Fruit fly (Drosophila melanogaster) whole organism, embryonic: ENCODE results near the gene CG3841.

Experiments
- Asciz ChIP-seq: fragments of 200-800 bp; sonication (Bioruptor generic); optimal IDR thresholded peaks from 2 replicates; lab custom pipeline; 2017; ENCODE audit warnings: missing biosample characterization, mild to moderate bottlenecking, missing genetic modification characterization, missing genetic modification reagents
- Atf-2 ChIP-seq: fragments of 200-800 bp; sonication (Bioruptor generic); optimal IDR thresholded peaks from 2 replicates; lab custom pipeline; 2016; ENCODE audit warnings: missing biosample characterization, missing genetic modification characterization
- Awh ChIP-seq: fragments of 200-800 bp; sonication (Bioruptor generic); IDR thresholded peaks from 2 replicates; pipeline ENCODE4, ENCODE4 v1.3.6; 2022; ENCODE audit warnings: missing biosample characterization, missing genetic modification characterization
- BEAF-32 ChIP-seq: fragments of 200-800 bp; sonication (Bioruptor generic); optimal IDR thresholded peaks from 3 replicates; lab custom pipeline; 2017; ENCODE audit warnings: missing biosample characterization, missing genetic modification characterization, mild to moderate bottlenecking, moderate library complexity, missing genetic modification reagents
- CG10366 ChIP-seq: fragments of 200-800 bp; sonication (Bioruptor generic); IDR thresholded peaks from 2 replicates; pipeline ENCODE4 v1.3.6; 2022; ENCODE audit warnings: missing biosample characterization, missing genetic modification characterization
- CG10959 ChIP-seq: fragments of 200-800 bp; sonication (Bioruptor generic); IDR thresholded peaks from 2 replicates; pipeline ENCODE4 v1.3.6; 2022; ENCODE audit warnings: missing biosample characterization, missing genetic modification characterization
- CG11723 ChIP-seq: fragments of 200-800 bp; sonication (Bioruptor generic); optimal IDR thresholded peaks from 2 replicates; lab custom pipeline; 2017; ENCODE audit warnings: missing biosample characterization, mild to moderate bottlenecking, missing genetic modification characterization
- CG12071 ChIP-seq: fragments of 200-800 bp; sonication (Bioruptor generic); optimal IDR thresholded peaks from 3 replicates; lab custom pipeline; 2018; ENCODE audit warnings: missing biosample characterization, mild to moderate bottlenecking, missing genetic modification characterization
- CG1233 ChIP-seq: fragments of 200-800 bp; sonication (Bioruptor generic); optimal IDR thresholded peaks from 4 replicates; lab custom pipeline; 2018; ENCODE audit warnings: missing biosample characterization, mild to moderate bottlenecking, missing genetic modification characterization
- CG12391 ChIP-seq: fragments of 200-800 bp; sonication (Bioruptor generic); optimal IDR thresholded peaks from 3 replicates; lab custom pipeline; 2018; ENCODE audit warnings: missing biosample characterization, mild to moderate bottlenecking, missing genetic modification characterization, moderate library complexity
- CG13894 ChIP-seq: fragments of 200-800 bp; sonication (Bioruptor generic); optimal IDR thresholded peaks from 3 replicates; lab custom pipeline; 2018; ENCODE audit warnings: missing biosample characterization, mild to moderate bottlenecking, missing genetic modification characterization, moderate library complexity
- CG15269 ChIP-seq: fragments of 200-800 bp; sonication (Bioruptor generic); optimal IDR thresholded peaks from 2 replicates; lab custom pipeline; 2018; ENCODE audit warnings: missing biosample characterization, mild to moderate bottlenecking, missing genetic modification characterization, moderate library complexity
- CG15514 ChIP-seq: fragments of 200-800 bp; sonication (Bioruptor generic); optimal IDR thresholded peaks from 3 replicates; lab custom pipeline; 2017; ENCODE audit warnings: missing biosample characterization, missing genetic modification characterization, mild to moderate bottlenecking, moderate library complexity, missing genetic modification reagents
- CG1603 ChIP-seq: fragments of 200-800 bp; sonication (Bioruptor generic); optimal IDR thresholded peaks from 2 replicates; lab custom pipeline; 2019; ENCODE audit warnings: missing biosample characterization, mild to moderate bottlenecking, missing genetic modification characterization, moderate library complexity
- CG17912 ChIP-seq: fragments of 200-800 bp; sonication (Bioruptor generic); optimal IDR thresholded peaks from 2 replicates; lab custom pipeline; 2018; ENCODE audit warnings: missing biosample characterization, mild to moderate bottlenecking, missing genetic modification characterization
- CG2875 ChIP-seq: fragments of 200-800 bp; sonication (Bioruptor generic); optimal IDR thresholded peaks from 2 replicates; lab custom pipeline; 2017; ENCODE audit warnings: missing biosample characterization, mild to moderate bottlenecking, missing genetic modification characterization, missing genetic modification reagents
- CG2889 ChIP-seq: fragments of 200-800 bp; sonication (Bioruptor generic); IDR thresholded peaks from 3 replicates; pipeline ENCODE4 v1.3.6; 2022; ENCODE audit warnings: missing biosample characterization, missing genetic modification characterization
- CG31388 ChIP-seq: fragments of 200-800 bp; sonication (Bioruptor generic); optimal IDR thresholded peaks from 2 replicates; lab custom pipeline; 2016; ENCODE audit warnings: missing biosample characterization, missing genetic modification characterization
- CG32532 ChIP-seq: fragments of 200-800 bp; sonication (Bioruptor generic); IDR thresholded peaks from 2 replicates; pipeline ENCODE4 v1.3.6; 2022; ENCODE audit warnings: missing biosample characterization, missing genetic modification characterization
- CG4730 ChIP-seq: fragments of 200-800 bp; sonication (Bioruptor generic); IDR thresholded peaks from 2 replicates; pipeline ENCODE4 v1.3.6; 2022; ENCODE audit warnings: missing biosample characterization, missing genetic modification characterization
- CG5180 ChIP-seq: fragments of 200-800 bp; sonication (Bioruptor generic); optimal IDR thresholded peaks from 3 replicates; lab custom pipeline; 2017; ENCODE audit warnings: missing biosample characterization, missing genetic modification characterization, mild to moderate bottlenecking, moderate library complexity, missing genetic modification reagents
- CG6272 ChIP-seq: fragments of 200-800 bp; sonication (Bioruptor generic); IDR thresholded peaks from 2 replicates; pipeline ENCODE4 v1.3.6; 2022; ENCODE audit warnings: missing biosample characterization, missing genetic modification characterization
- CG6765 ChIP-seq: fragments of 200-800 bp; sonication (Bioruptor generic); optimal IDR thresholded peaks from 3 replicates; lab custom pipeline; 2017; ENCODE audit warnings: missing biosample characterization, mild to moderate bottlenecking, missing genetic modification characterization
- CG8388 ChIP-seq: fragments of 200-800 bp; sonication (Bioruptor generic); optimal IDR thresholded peaks from 2 replicates; lab custom pipeline; 2019; ENCODE audit warnings: missing biosample characterization, mild to moderate bottlenecking, missing genetic modification characterization, moderate library complexity
- CHES-1-like ChIP-seq: fragments of 200-800 bp; sonication (Bioruptor generic); optimal IDR thresholded peaks from 2 replicates; lab custom pipeline; 2016; ENCODE audit warnings: missing biosample characterization, missing genetic modification characterization
- Camta ChIP-seq: fragments of 200-800 bp; sonication (Bioruptor generic); optimal IDR thresholded peaks from 2 replicates; lab custom pipeline; 2016; ENCODE audit warnings: missing biosample characterization, missing genetic modification characterization
- CkIIα-i1 ChIP-seq: fragments of 200-800 bp; sonication (Bioruptor generic); IDR thresholded peaks from 2 replicates; pipeline ENCODE4 v1.3.6; 2022; ENCODE audit warnings: missing biosample characterization, missing genetic modification characterization
- CoRest ChIP-seq: fragments of 200-800 bp; sonication (Bioruptor generic); optimal IDR thresholded peaks from 3 replicates; lab custom pipeline; 2018; ENCODE audit warnings: missing biosample characterization, mild to moderate bottlenecking, missing genetic modification characterization, moderate library complexity
- Dad ChIP-seq: fragments of 200-800 bp; sonication (Bioruptor generic); optimal IDR thresholded peaks from 3 replicates; lab custom pipeline; 2016; ENCODE audit warnings: missing biosample characterization, missing genetic modification characterization
- Doc3 ChIP-seq: fragments of 200-800 bp; sonication (Bioruptor generic); IDR thresholded peaks from 3 replicates; pipeline ENCODE4 v1.3.6; 2022; ENCODE audit warnings: missing biosample characterization, missing genetic modification characterization; ENCODE audit not compliant: partially characterized antibody
- Dp ChIP-seq: fragments of 200-800 bp; sonication (Bioruptor generic); optimal IDR thresholded peaks from 2 replicates; lab custom pipeline; 2018; ENCODE audit warnings: missing biosample characterization, mild to moderate bottlenecking, missing genetic modification characterization, moderate library complexity
- Fer2 ChIP-seq: fragments of 200-800 bp; sonication (Bioruptor generic); optimal IDR thresholded peaks from 2 replicates; lab custom pipeline; 2018; ENCODE audit warnings: missing biosample characterization, mild to moderate bottlenecking, missing genetic modification characterization, moderate library complexity
- Hey ChIP-seq: fragments of 200-800 bp; sonication (Bioruptor generic); optimal IDR thresholded peaks from 3 replicates; lab custom pipeline; 2018; ENCODE audit warnings: missing biosample characterization, mild to moderate bottlenecking, missing genetic modification characterization
- HmgZ ChIP-seq: fragments of 200-800 bp; sonication (Bioruptor generic); optimal IDR thresholded peaks from 2 replicates; lab custom pipeline; 2018; ENCODE audit warnings: missing biosample characterization, mild to moderate bottlenecking, missing genetic modification characterization
- Hr39 ChIP-seq: fragments of >200 bp; optimal IDR thresholded peaks from 2 replicates; lab custom pipeline; 2017
- MBD-R2 ChIP-seq: fragments of 200-800 bp; sonication (Bioruptor generic); IDR thresholded peaks from 2 replicates; pipeline ENCODE4 v1.3.6; 2022; ENCODE audit warnings: missing biosample characterization, missing genetic modification characterization
- Med ChIP-seq: fragments of 200-800 bp; sonication (Bioruptor generic); peaks from one replicate; lab custom pipeline; 2016; ENCODE audit warnings: missing biosample characterization, missing genetic modification characterization, mild to moderate bottlenecking, inconsistent platforms, moderate library complexity
- Rx ChIP-seq: fragments of 200-800 bp; sonication (Bioruptor generic); IDR thresholded peaks from 2 replicates; pipeline ENCODE4 v1.3.6; 2022; ENCODE audit warnings: missing biosample characterization, missing genetic modification characterization
- Spps ChIP-seq: fragments of 200-800 bp; sonication (Bioruptor generic); optimal IDR thresholded peaks from 2 replicates; lab custom pipeline; 2018; ENCODE audit warnings: missing biosample characterization, mild to moderate bottlenecking, missing genetic modification characterization
- al ChIP-seq: fragments of 200-800 bp; sonication (Bioruptor generic); IDR thresholded peaks from 2 replicates; pipeline ENCODE4 v1.3.6; 2022; ENCODE audit warnings: missing biosample characterization, missing genetic modification characterization
- bsh ChIP-seq, 2 experiments: fragments of 200-800 bp; sonication (Bioruptor generic); optimal IDR thresholded peaks; 2 replicates each; lab custom pipeline; 2017 to 2018; ENCODE audit warnings: mild to moderate bottlenecking in 2 of 2, missing biosample characterization in 2 of 2, missing genetic modification characterization in 2 of 2, moderate library complexity in 1 of 2
- eve ChIP-seq, 2 experiments: fragments of >200 bp; optimal IDR thresholded peaks; 2 replicates each; lab custom pipeline; 2017; ENCODE audit warnings: missing biosample characterization in 2 of 2, missing genetic modification characterization in 2 of 2
- mld ChIP-seq: fragments of 200-800 bp; sonication (Bioruptor generic); IDR thresholded peaks from 3 replicates; pipeline ENCODE4 v1.3.6; 2022; ENCODE audit warnings: missing biosample characterization, missing genetic modification characterization; ENCODE audit not compliant: partially characterized antibody
- pan ChIP-seq, 4 experiments: fragments of >200 bp in 3 of 4; fragments of 200-800 bp in 1 of 4; sonication (Bioruptor generic) in 1 of 4; optimal IDR thresholded peaks in 3 of 4; IDR thresholded peaks in 1 of 4; 2 replicates each; pipeline versions ENCODE4 v1.3.6 to Lab custom; 2017 to 2022; ENCODE audit warnings: missing biosample characterization in 2 of 4, missing genetic modification characterization in 2 of 4, mixed read lengths in 1 of 4
- pros ChIP-seq: fragments of 200-800 bp; sonication (Bioruptor generic); optimal IDR thresholded peaks from 3 replicates; lab custom pipeline; 2019; ENCODE audit warnings: missing biosample characterization, mild to moderate bottlenecking, missing genetic modification characterization, moderate library complexity
- pum ChIP-seq: fragments of 200-800 bp; sonication (Bioruptor generic); optimal IDR thresholded peaks from 2 replicates; lab custom pipeline; 2016; ENCODE audit warnings: missing biosample characterization, missing genetic modification characterization
- slbo ChIP-seq: fragments of 200-800 bp; sonication (Bioruptor generic); IDR thresholded peaks from 2 replicates; pipeline ENCODE4 v1.3.6; 2022; ENCODE audit warnings: missing biosample characterization, missing genetic modification characterization
- slp2 ChIP-seq: fragments of 200-800 bp; sonication (Bioruptor generic); optimal IDR thresholded peaks from 2 replicates; lab custom pipeline; 2016; ENCODE audit warnings: missing biosample characterization, missing genetic modification characterization
- so ChIP-seq: fragments of 200-800 bp; sonication (Bioruptor generic); IDR thresholded peaks from 3 replicates; pipeline ENCODE4 v1.3.6; 2022; ENCODE audit warnings: missing biosample characterization, missing genetic modification characterization

CG3841 gene

DNA sequence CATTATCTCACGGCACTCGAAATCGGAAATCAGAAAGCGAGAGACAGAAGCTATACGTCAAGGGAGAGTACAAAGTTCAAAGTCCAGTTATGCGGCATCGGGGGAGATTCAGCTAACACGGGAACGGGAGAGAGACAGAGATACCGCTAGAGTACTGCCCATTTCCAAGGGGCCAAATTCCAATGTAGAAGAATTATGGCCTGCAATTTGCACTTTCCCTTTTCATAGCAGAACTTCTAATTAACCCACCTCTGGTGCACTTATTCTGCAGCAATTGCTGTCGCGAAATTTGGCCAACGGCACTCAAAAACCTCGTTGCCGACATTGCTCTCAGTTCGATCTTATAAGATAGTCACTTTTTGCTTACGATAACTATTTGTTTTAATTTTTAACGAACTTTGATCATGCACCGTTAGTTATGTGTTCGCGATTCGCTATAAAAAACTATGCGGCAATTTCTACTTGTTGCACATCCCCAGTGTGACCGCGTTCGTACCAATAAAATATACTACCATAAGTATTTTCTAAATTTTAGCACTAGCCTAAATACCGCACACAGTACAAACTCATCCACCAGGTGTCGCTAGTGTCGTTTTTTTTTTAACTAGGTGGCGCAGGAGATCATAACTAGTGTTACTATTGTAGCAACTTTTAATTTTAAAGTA, 12.9 kb upstream of the CG3841 start, which contains the start of gene Mtpalpha (continued):
- TF ChIP-seq Asciz (GFP tag; lab: Kevin White, UChicago) = no peak
- peak; percentile 44 for TF ChIP-seq CG12391 (tag; lab: Kevin White, UChicago)
- peak; percentile 27 for TF ChIP-seq pum
- TF ChIP-seq CHES-1-like (GFP tag; lab: Kevin White, UChicago) = peak; percentile 23
- TF ChIP-seq MBD-R2 (GFP tag; lab: Robert Waterston, UW) = peak; percentile 72
- TF ChIP-seq CoRest = peak; percentile 38
- TF ChIP-seq CG5180 (GFP tag; lab: Kevin White, UChicago) = no peak
- no peak for TF ChIP-seq CG8388 (GFP tag; lab: Kevin White, UChicago)
- no peak for TF ChIP-seq Rx
- TF ChIP-seq Awh = no peak
- TF ChIP-seq Camta (GFP tag; lab: Kevin White, UChicago) = no peak
- TF ChIP-seq Doc3 (GFP tag; lab: Robert Waterston, UW) = no peak
- no peak for TF ChIP-seq pros (GFP tag; lab: Kevin White, UChicago)
- no peak for TF ChIP-seq CG4730
- no peak for TF ChIP-seq Atf-2 (GFP tag; lab: Kevin White, UChicago)
- peak; percentile 63; the same call in 1 of the 2 replicates for TF ChIP-seq slbo (GFP tag; lab: Robert Waterston, UW)
- no peak for TF ChIP-seq Hey (tag; lab: Kevin White, UChicago)
- TF ChIP-seq Dad (GFP tag; lab: Kevin White, UChicago) = no peak
- TF ChIP-seq CG15269 (tag; lab: Kevin White, UChicago) = peak; percentile 20
- no peak for TF ChIP-seq CG31388 (GFP tag; lab: Kevin White, UChicago)
- TF ChIP-seq Dp = peak; percentile 51
- TF ChIP-seq pan (optimal IDR thresholded peaks at IDR 0.05; lab: Kevin White, UChicago) = no peak
- TF ChIP-seq pan (GFP tag; optimal IDR thresholded peaks at IDR 0.05 in 1 of 2, IDR thresholded peaks at IDR 0.05 in 1 of 2) = peak in 1 of 2 experiments; percentile 18
- no peak for TF ChIP-seq so (GFP tag; lab: Robert Waterston, UW)
- TF ChIP-seq BEAF-32 = peak; percentile 28
- TF ChIP-seq CkIIα-i1 (GFP tag; lab: Robert Waterston, UW) = no peak
- TF ChIP-seq slp2 (GFP tag; lab: Kevin White, UChicago) = no peak
- peak; percentile 82 for TF ChIP-seq CG13894
- peak; percentile 27 to 99 for TF ChIP-seq bsh (GFP tag; optimal IDR thresholded peaks at IDR 0.05; lab: Kevin White, UChicago)
- no peak for TF ChIP-seq CG2889 (GFP tag; lab: Robert Waterston, UW)
- TF ChIP-seq CG32532 = peak; percentile 71
- TF ChIP-seq CG1603 (tag; lab: Kevin White, UChicago) = no peak
- TF ChIP-seq CG10959 (GFP tag; lab: Robert Waterston, UW) = no peak; the same call in 1 of the 2 replicates
- no peak for TF ChIP-seq CG12071 (GFP tag; lab: Kevin White, UChicago)
- no peak for TF ChIP-seq CG11723 (GFP tag; lab: Kevin White, UChicago)
- peak; percentile 0 for TF ChIP-seq CG15514 (GFP tag; lab: Kevin White, UChicago)
- TF ChIP-seq mld = no peak
- no peak for TF ChIP-seq Fer2 (tag; lab: Kevin White, UChicago)
- TF ChIP-seq Med (GFP tag; lab: Kevin White, UChicago) = peak; percentile 89
- no peak for TF ChIP-seq Spps (tag; lab: Kevin White, UChicago)
- no peak for TF ChIP-seq CG2875 (GFP tag; lab: Kevin White, UChicago)
- TF ChIP-seq Hr39 (lab: Kevin White, UChicago) = no peak
- TF ChIP-seq eve (GFP tag; optimal IDR thresholded peaks at IDR 0.05; lab: Kevin White, UChicago) = no peak
- peak; percentile 55 for TF ChIP-seq HmgZ (tag; lab: Kevin White, UChicago)
- peak; percentile 37 for TF ChIP-seq CG17912
- no peak for TF ChIP-seq CG1233
- TF ChIP-seq CG10366 (GFP tag; lab: Robert Waterston, UW) = peak; percentile 32; the same call in 1 of the 2 replicates
- TF ChIP-seq CG6765 (GFP tag; lab: Kevin White, UChicago) = peak; percentile 42
- TF ChIP-seq CG6272 (GFP tag; lab: Robert Waterston, UW) = no peak
- TF ChIP-seq al (GFP tag; lab: Robert Waterston, UW) = no peak
